Worm (Caenorhabditis elegans): Measurements from ENCODE around the gene bath-9.

DNA sequence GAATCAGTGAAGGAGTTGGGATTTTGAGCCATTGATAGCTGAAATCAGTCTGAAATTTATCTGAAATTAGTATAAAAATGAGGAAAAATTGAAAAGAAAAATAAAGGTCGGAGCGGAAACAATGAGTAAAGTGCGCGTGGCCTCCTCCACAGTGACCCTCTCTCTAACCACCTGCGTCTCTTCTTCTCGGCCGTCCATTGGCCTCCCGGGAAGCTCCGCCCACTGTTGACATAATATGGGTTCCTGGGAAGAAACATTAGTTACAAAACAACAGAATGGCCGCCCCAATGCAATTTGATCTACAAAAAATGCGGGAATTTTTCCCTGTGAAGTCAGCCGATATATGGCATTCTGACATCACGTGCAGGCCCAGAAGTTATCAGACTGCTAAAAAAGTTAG, 6.8 kb upstream of the bath-9 start, which contains the start of gene Y49F6C.8:
- no peak for TF ChIP-seq attf-5 (GFP tag; optimal IDR thresholded peaks at IDR 0.05)
- TF ChIP-seq him-1 (tag; optimal IDR thresholded peaks at IDR 0.05), result no peak
- TF ChIP-seq unc-62 (GFP tag; optimal IDR thresholded peaks at IDR 0.05), result no peak
- TF ChIP-seq hsf-1 (GFP tag; IDR thresholded peaks at IDR 0.05), result no peak
- TF ChIP-seq attf-3 (GFP tag; conservative IDR thresholded peaks at IDR 0.05), result no peak
- no peak for TF ChIP-seq C06A6.2 (GFP tag; conservative IDR thresholded peaks at IDR 0.05)
- no peak for TF ChIP-seq fkh-3 (tag; optimal IDR thresholded peaks at IDR 0.05)
- peak; percentile 30 for TF ChIP-seq efl-1 (GFP tag; optimal IDR thresholded peaks at IDR 0.05)
- no peak for TF ChIP-seq snpc-1.3 (tag; optimal IDR thresholded peaks at IDR 0.05; ENCODE audit: insufficient read depth)
- TF ChIP-seq athp-1 (tag; optimal IDR thresholded peaks at IDR 0.05), result no peak

Data from whole organism, young adult.